Fruit fly (Drosophila melanogaster) S2 (cell line): ENCODE measurements around the gene vito.

Experiments used
- CG8478 ChIP-seq: fragments of >200 bp; optimal IDR thresholded peaks from 2 replicates; lab custom pipeline; 2018
- CTCF ChIP-seq, 2 experiments: fragments of >200 bp; optimal IDR thresholded peaks; 2 replicates each; lab custom pipeline; 2018

The vito gene

dm6 chr3L:5802733-5803132 lies 25.6 kb upstream of the vito start, which contains the start of gene CG42272:
TSS of gene CG42272 (plus strand) at chr3L:5803033.
- TF ChIP-seq CTCF (optimal IDR thresholded peaks at IDR 0.05; lab: Kevin White, UChicago) (no peak), CG8478 (lab: Kevin White, UChicago) (no peak)

- TF ChIP-seq CG8478 (lab: Kevin White, UChicago): no peak
- TF ChIP-seq CTCF (optimal IDR thresholded peaks at IDR 0.05; lab: Kevin White, UChicago): no peak
Measured at dm6 chr3L:5802063-5802531, 25.0 kb upstream of the vito start.

dm6 chr3L:5797274-5797673 lies 20.1 kb upstream of the vito start:
- TF ChIP-seq CTCF (optimal IDR thresholded peaks at IDR 0.05; lab: Kevin White, UChicago): no peak
- no peak for TF ChIP-seq CG8478 (lab: Kevin White, UChicago)

- TF ChIP-seq CG8478 (lab: Kevin White, UChicago) (no peak), CTCF (optimal IDR thresholded peaks at IDR 0.05; lab: Kevin White, UChicago) (no peak)
Measured at dm6 chr3L:5796493-5796998, 19.4 kb upstream of the vito start, which contains the start of gene Tektin-C. TSS of gene Tektin-C (minus strand) at chr3L:5796543.

dm6 chr3L:5793967-5794366 lies 16.8 kb upstream of the vito start, which contains the start of gene Bre1:
TSS of gene Bre1 (minus strand) at chr3L:5794192.
- TF ChIP-seq CG8478 (lab: Kevin White, UChicago) (no peak), CTCF (optimal IDR thresholded peaks at IDR 0.05; lab: Kevin White, UChicago) (peak in 1 of 2 experiments; percentile 16)

- TF ChIP-seq CTCF (optimal IDR thresholded peaks at IDR 0.05; lab: Kevin White, UChicago) (no peak), CG8478 (lab: Kevin White, UChicago) (no peak)
Measured at dm6 chr3L:5789663-5790062, 12.5 kb upstream of the vito start.

dm6 chr3L:5788823-5789222 lies 11.7 kb upstream of the vito start:
- no peak for TF ChIP-seq CTCF (optimal IDR thresholded peaks at IDR 0.05; lab: Kevin White, UChicago)
- TF ChIP-seq CG8478 (lab: Kevin White, UChicago): no peak

- TF ChIP-seq CTCF (optimal IDR thresholded peaks at IDR 0.05; lab: Kevin White, UChicago) (no peak), CG8478 (lab: Kevin White, UChicago) (no peak)
Measured at dm6 chr3L:5787476-5787875, 10.3 kb upstream of the vito start.

- no peak for TF ChIP-seq CG8478 (lab: Kevin White, UChicago)
- TF ChIP-seq CTCF (optimal IDR thresholded peaks at IDR 0.05; lab: Kevin White, UChicago): no peak
Measured at dm6 chr3L:5786604-5787003, 9.5 kb upstream of the vito start, which contains the start of gene Cralbp. TSS of gene Cralbp (minus strand) at chr3L:5786718.

dm6 chr3L:5785237-5786062 lies 8.3 kb upstream of the vito start:
- no peak for TF ChIP-seq CTCF (optimal IDR thresholded peaks at IDR 0.05; lab: Kevin White, UChicago)
- no peak for TF ChIP-seq CG8478 (lab: Kevin White, UChicago)

dm6 chr3L:5779476-5780401 lies 2.6 kb upstream of the vito start, which contains the start of the genes Myt1, PGRP-LD and Pmi:
TSS of gene Myt1 (minus strand) at chr3L:5779591.
TSS of gene PGRP-LD (plus strand) at chr3L:5780051.
TSS of gene Pmi (plus strand) at chr3L:5780051.
- TF ChIP-seq CTCF (optimal IDR thresholded peaks at IDR 0.05; lab: Kevin White, UChicago): no peak
- TF ChIP-seq CG8478 (lab: Kevin White, UChicago): no peak

dm6 chr3L:5774782-5775181 lies 2.4 kb downstream of the vito start:
- TF ChIP-seq CTCF (optimal IDR thresholded peaks at IDR 0.05; lab: Kevin White, UChicago) (no peak), CG8478 (lab: Kevin White, UChicago) (no peak)

- TF ChIP-seq CG8478 (lab: Kevin White, UChicago): no peak
- TF ChIP-seq CTCF (optimal IDR thresholded peaks at IDR 0.05; lab: Kevin White, UChicago): peak; percentile 38 to 61
Measured at dm6 chr3L:5770817-5771425, 6.2 kb downstream of the vito start.
